Fruit fly (Drosophila melanogaster) whole organism, embryonic: Measurements from ENCODE around the gene ss.

Experiments
- CG10321 ChIP-seq: fragments of 200-800 bp; sonication (Bioruptor generic); IDR thresholded peaks from 2 replicates; pipeline ENCODE4 v1.3.6; 2022; ENCODE audit warnings: missing biosample characterization, missing genetic modification characterization
- CG11560 ChIP-seq: fragments of 200-800 bp; sonication (Bioruptor generic); IDR thresholded peaks from 3 replicates; pipeline ENCODE4 v1.3.6; 2022; ENCODE audit warnings: missing biosample characterization, missing genetic modification characterization
- CG11696 ChIP-seq: fragments of 200-800 bp; sonication (Bioruptor generic); IDR thresholded peaks from 2 replicates; pipeline ENCODE4 v1.3.6; 2022; ENCODE audit warnings: missing biosample characterization, missing genetic modification characterization
- CG12104 ChIP-seq: fragments of 200-800 bp; sonication (Bioruptor generic); optimal IDR thresholded peaks from 3 replicates; lab custom pipeline; 2016; ENCODE audit warnings: missing biosample characterization, missing genetic modification characterization
- CG12942 ChIP-seq: fragments of 200-800 bp; sonication (Bioruptor generic); optimal IDR thresholded peaks from 3 replicates; lab custom pipeline; 2016; ENCODE audit warnings: missing biosample characterization, missing genetic modification characterization
- CG13123 ChIP-seq: fragments of 200-800 bp; sonication (Bioruptor generic); optimal IDR thresholded peaks from 2 replicates; lab custom pipeline; 2016; ENCODE audit warnings: missing biosample characterization, missing genetic modification characterization
- CG14965 ChIP-seq: fragments of 200-800 bp; sonication (Bioruptor generic); optimal IDR thresholded peaks from 2 replicates; lab custom pipeline; 2016; ENCODE audit warnings: missing biosample characterization, missing genetic modification characterization, borderline replicate concordance
- CG1529 ChIP-seq: fragments of 200-800 bp; sonication (Bioruptor generic); optimal IDR thresholded peaks from 3 replicates; lab custom pipeline; 2018; ENCODE audit warnings: missing biosample characterization, missing genetic modification characterization
- CG17359 ChIP-seq: fragments of 200-800 bp; sonication (Bioruptor generic); optimal IDR thresholded peaks from 3 replicates; lab custom pipeline; 2018; ENCODE audit warnings: missing biosample characterization, mild to moderate bottlenecking, missing genetic modification characterization, moderate library complexity
- CG1832 ChIP-seq: fragments of 200-800 bp; sonication (Bioruptor generic); optimal IDR thresholded peaks from 2 replicates; lab custom pipeline; 2017; ENCODE audit warnings: missing biosample characterization, mild to moderate bottlenecking, missing genetic modification characterization, inconsistent platforms
- CG18476 ChIP-seq: fragments of 200-800 bp; sonication (Bioruptor generic); optimal IDR thresholded peaks from 2 replicates; lab custom pipeline; 2016; ENCODE audit warnings: missing biosample characterization, mild to moderate bottlenecking, missing genetic modification characterization
- CG18764 ChIP-seq: fragments of 200-800 bp; sonication (Bioruptor generic); optimal IDR thresholded peaks from 3 replicates; lab custom pipeline; 2016; ENCODE audit warnings: missing biosample characterization, missing genetic modification characterization
- CG30403 ChIP-seq: fragments of 200-800 bp; sonication (Bioruptor generic); optimal IDR thresholded peaks from 3 replicates; lab custom pipeline; 2016; ENCODE audit warnings: missing biosample characterization, missing genetic modification characterization
- CG30431 ChIP-seq: fragments of 200-800 bp; sonication (Bioruptor generic); optimal IDR thresholded peaks from 2 replicates; lab custom pipeline; 2017; ENCODE audit warnings: missing biosample characterization, missing genetic modification characterization
- CG4282 ChIP-seq: fragments of 200-800 bp; sonication (Bioruptor generic); optimal IDR thresholded peaks from 2 replicates; lab custom pipeline; 2016; ENCODE audit warnings: missing biosample characterization, missing genetic modification characterization
- CG4328 ChIP-seq: fragments of 200-800 bp; sonication (Bioruptor generic); optimal IDR thresholded peaks from 3 replicates; lab custom pipeline; 2017; ENCODE audit warnings: missing biosample characterization, missing genetic modification reagents, missing genetic modification characterization
- CG6854 ChIP-seq: fragments of 200-800 bp; sonication (Bioruptor generic); optimal IDR thresholded peaks from 3 replicates; lab custom pipeline; 2017; ENCODE audit warnings: missing biosample characterization, mild to moderate bottlenecking, missing genetic modification characterization
- CG7987 ChIP-seq: fragments of 200-800 bp; sonication (Bioruptor generic); optimal IDR thresholded peaks from 2 replicates; lab custom pipeline; 2018; ENCODE audit warnings: missing biosample characterization, mild to moderate bottlenecking, missing genetic modification characterization, moderate library complexity
- CG9609 ChIP-seq: fragments of 200-800 bp; sonication (Bioruptor generic); optimal IDR thresholded peaks from 3 replicates; lab custom pipeline; 2016; ENCODE audit warnings: missing biosample characterization, missing genetic modification characterization
- CG9797 ChIP-seq: fragments of 200-800 bp; sonication (Bioruptor generic); optimal IDR thresholded peaks from 3 replicates; lab custom pipeline; 2018; ENCODE audit warnings: missing biosample characterization, mild to moderate bottlenecking, missing genetic modification characterization
- Deaf1 ChIP-seq: fragments of 200-800 bp; optimal IDR thresholded peaks from 3 replicates; lab custom pipeline; 2019; ENCODE audit warnings: missing biosample characterization, mild to moderate bottlenecking, missing genetic modification characterization, moderate library complexity
- Dek ChIP-seq: fragments of 200-800 bp; sonication (Bioruptor generic); optimal IDR thresholded peaks from 3 replicates; lab custom pipeline; 2019; ENCODE audit warnings: missing biosample characterization, mild to moderate bottlenecking, missing genetic modification characterization, moderate library complexity
- Dip2 ChIP-seq: fragments of 200-800 bp; sonication (Bioruptor generic); IDR thresholded peaks from 2 replicates; pipeline ENCODE4 v1.3.6; 2022; ENCODE audit warnings: missing biosample characterization, missing genetic modification characterization
- Gug ChIP-seq: fragments of 200-800 bp; sonication (Bioruptor generic); IDR thresholded peaks from 4 replicates; pipeline ENCODE4 v1.3.6; 2022; ENCODE audit warnings: missing biosample characterization, missing genetic modification characterization
- HLH4C ChIP-seq: fragments of 200-800 bp; sonication (Bioruptor generic); IDR thresholded peaks from 3 replicates; pipeline ENCODE4 v1.3.6; 2022; ENCODE audit warnings: missing biosample characterization, missing genetic modification characterization; ENCODE audit not compliant: partially characterized antibody
- HmgD ChIP-seq: fragments of 200-800 bp; sonication (Bioruptor generic); optimal IDR thresholded peaks from 3 replicates; lab custom pipeline; 2016; ENCODE audit warnings: missing biosample characterization, missing genetic modification characterization
- Hr78 ChIP-seq, 2 experiments: fragments of 200-800 bp in 1 of 2; fragments of >200 bp in 1 of 2; sonication (Bioruptor generic) in 1 of 2; optimal IDR thresholded peaks; 2 replicates each; lab custom pipeline; 2017 to 2019; ENCODE audit warnings: missing biosample characterization in 2 of 2, missing genetic modification characterization in 2 of 2, mild to moderate bottlenecking in 1 of 2, moderate library complexity in 1 of 2
- Mrtf ChIP-seq: fragments of 200-800 bp; sonication (Bioruptor generic); IDR thresholded peaks from 3 replicates; pipeline ENCODE4 v1.3.6; 2022; ENCODE audit warnings: missing biosample characterization, missing genetic modification characterization
- Tbp ChIP-seq: fragments of >200 bp; optimal IDR thresholded peaks from 2 replicates; lab custom pipeline; 2018; ENCODE audit warnings: missing biosample characterization, missing genetic modification characterization
- Trl ChIP-seq, 3 experiments: fragments of >200 bp in 2 of 3; fragments of 200-800 bp in 1 of 3; sonication (Bioruptor generic) in 1 of 3; optimal IDR thresholded peaks; 2 replicates in 1 of 3; 3 replicates in 2 of 3; lab custom pipeline; 2016 to 2017; ENCODE audit warnings: missing biosample characterization in 1 of 3, missing genetic modification characterization in 1 of 3
- ara ChIP-seq: fragments of 200-800 bp; sonication (Bioruptor generic); IDR thresholded peaks from 2 replicates; pipeline ENCODE4 v1.3.6; 2022; ENCODE audit warnings: missing biosample characterization, missing genetic modification characterization
- ase ChIP-seq: fragments of 200-800 bp; sonication (Bioruptor generic); IDR thresholded peaks from 3 replicates; pipeline ENCODE4 v1.3.6; 2022; ENCODE audit warnings: missing biosample characterization, missing genetic modification characterization
- ash1 ChIP-seq: fragments of 200-800 bp; sonication (Bioruptor generic); optimal IDR thresholded peaks from 2 replicates; lab custom pipeline; 2018; ENCODE audit warnings: missing biosample characterization, mild to moderate bottlenecking, missing genetic modification characterization
- bsh ChIP-seq, 2 experiments: fragments of 200-800 bp; sonication (Bioruptor generic); optimal IDR thresholded peaks; 2 replicates each; lab custom pipeline; 2017 to 2018; ENCODE audit warnings: mild to moderate bottlenecking in 2 of 2, missing biosample characterization in 2 of 2, missing genetic modification characterization in 2 of 2, moderate library complexity in 1 of 2
- esg ChIP-seq: fragments of 200-800 bp; sonication (Bioruptor generic); conservative IDR thresholded peaks from 2 replicates; pipeline ENCODE4 v1.3.6; 2022; ENCODE audit warnings: missing biosample characterization, missing genetic modification characterization
- gcm ChIP-seq: fragments of 200-800 bp; sonication (Bioruptor generic); optimal IDR thresholded peaks from 2 replicates; lab custom pipeline; 2019; ENCODE audit warnings: missing biosample characterization, mild to moderate bottlenecking, missing genetic modification characterization, moderate library complexity
- gsb-n ChIP-seq: fragments of 200-800 bp; sonication (Bioruptor generic); optimal IDR thresholded peaks from 3 replicates; lab custom pipeline; 2018; ENCODE audit warnings: missing biosample characterization, mild to moderate bottlenecking, missing genetic modification characterization
- hbn ChIP-seq: fragments of 200-800 bp; sonication (Bioruptor generic); IDR thresholded peaks from 2 replicates; pipeline ENCODE4 v1.3.6; 2022; ENCODE audit warnings: missing biosample characterization, missing genetic modification characterization; ENCODE audit not compliant: partially characterized antibody
- ind ChIP-seq: fragments of 200-800 bp; sonication (Bioruptor generic); optimal IDR thresholded peaks from 3 replicates; lab custom pipeline; 2016; ENCODE audit warnings: missing biosample characterization, missing genetic modification characterization
- lov ChIP-seq, 2 experiments: fragments of 200-800 bp in 1 of 2; fragments of >200 bp in 1 of 2; sonication (Bioruptor generic) in 1 of 2; IDR thresholded peaks in 1 of 2; optimal IDR thresholded peaks in 1 of 2; 2 replicates in 1 of 2; 3 replicates in 1 of 2; pipeline versions ENCODE4 v1.3.6 to Lab custom; 2017 to 2022; ENCODE audit warnings: missing biosample characterization in 1 of 2, missing genetic modification characterization in 1 of 2
- mld ChIP-seq: fragments of 200-800 bp; sonication (Bioruptor generic); IDR thresholded peaks from 3 replicates; pipeline ENCODE4 v1.3.6; 2022; ENCODE audit warnings: missing biosample characterization, missing genetic modification characterization; ENCODE audit not compliant: partially characterized antibody
- ro ChIP-seq: fragments of 200-800 bp; sonication (Bioruptor generic); IDR thresholded peaks from 2 replicates; pipeline ENCODE4 v1.3.6; 2022; ENCODE audit warnings: missing biosample characterization, missing genetic modification characterization
- slbo ChIP-seq: fragments of 200-800 bp; sonication (Bioruptor generic); IDR thresholded peaks from 2 replicates; pipeline ENCODE4 v1.3.6; 2022; ENCODE audit warnings: missing biosample characterization, missing genetic modification characterization
- ssp ChIP-seq: fragments of 200-800 bp; sonication (Bioruptor generic); IDR thresholded peaks from 2 replicates; pipeline ENCODE4 v1.3.6; 2022; ENCODE audit warnings: missing biosample characterization, missing genetic modification characterization
- tll ChIP-seq, 2 experiments: fragments of 200-800 bp in 1 of 2; fragments of >200 bp in 1 of 2; sonication (Bioruptor generic) in 1 of 2; optimal IDR thresholded peaks; 2 replicates each; lab custom pipeline; 2017 to 2019; ENCODE audit warnings: missing biosample characterization in 2 of 2, missing genetic modification characterization in 2 of 2, mild to moderate bottlenecking in 1 of 2, moderate library complexity in 1 of 2
- trh ChIP-seq: fragments of 200-800 bp; sonication (Bioruptor generic); optimal IDR thresholded peaks from 2 replicates; lab custom pipeline; 2016; ENCODE audit warnings: missing biosample characterization, missing genetic modification characterization
- unc-4 ChIP-seq: fragments of 200-800 bp; sonication (Bioruptor generic); IDR thresholded peaks from 2 replicates; pipeline ENCODE4 v1.3.6; 2022; ENCODE audit warnings: missing biosample characterization, missing genetic modification characterization; ENCODE audit not compliant: partially characterized antibody
- wor ChIP-seq: fragments of 200-800 bp; sonication (Bioruptor generic); IDR thresholded peaks from 2 replicates; pipeline ENCODE4 v1.3.6; 2022; ENCODE audit warnings: missing biosample characterization, missing genetic modification characterization
- zf30C ChIP-seq: fragments of 200-800 bp; sonication (Bioruptor generic); optimal IDR thresholded peaks from 3 replicates; lab custom pipeline; 2018; ENCODE audit warnings: missing biosample characterization, mild to moderate bottlenecking, missing genetic modification characterization

ss gene

DNA sequence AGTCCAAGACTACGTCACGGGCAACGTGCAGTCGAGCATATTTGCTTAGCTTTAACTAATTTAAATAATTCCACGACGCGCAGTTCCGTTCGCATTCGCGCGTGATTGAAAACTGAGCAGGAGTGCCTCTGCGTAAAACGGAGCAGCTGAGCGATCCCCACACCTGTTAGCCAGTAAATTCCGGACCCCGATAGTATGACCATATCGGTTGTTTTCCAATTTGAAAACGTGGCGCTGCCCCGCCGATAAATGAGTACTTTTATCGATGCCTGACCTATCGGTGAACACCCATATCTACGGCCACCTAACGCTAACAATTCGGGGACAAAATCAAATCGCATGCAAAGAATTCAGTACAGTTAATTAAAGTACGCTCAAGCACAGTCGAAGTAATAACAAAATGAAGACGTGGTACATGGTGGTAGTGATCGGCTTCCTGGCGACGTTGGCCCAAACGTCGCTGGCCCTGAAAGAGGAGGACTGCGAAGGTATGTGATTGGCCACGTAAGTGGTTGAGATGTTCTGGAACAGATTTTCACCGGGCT, 54.3 kb downstream of the ss start, which contains the start of the genes CG14879 and Manf (continued):
- peak; percentile 56 for TF ChIP-seq unc-4 (GFP tag; lab: Robert Waterston, UW)
- TF ChIP-seq CG12942 (GFP tag; lab: Kevin White, UChicago) = no peak
- TF ChIP-seq CG1832 (GFP tag; lab: Kevin White, UChicago) = no peak
- TF ChIP-seq CG30403 (GFP tag; lab: Kevin White, UChicago) = no peak
- no peak for TF ChIP-seq wor (GFP tag; lab: Robert Waterston, UW)
- TF ChIP-seq gcm (GFP tag; lab: Kevin White, UChicago) = peak; percentile 25
- TF ChIP-seq Tbp = no peak
- TF ChIP-seq CG9609 (GFP tag; lab: Kevin White, UChicago) = no peak
- TF ChIP-seq CG12104 = no peak
- TF ChIP-seq ase = no peak
- no peak for TF ChIP-seq ind (GFP tag; lab: Kevin White, UChicago)
- TF ChIP-seq esg (GFP tag; lab: Robert Waterston, UW) = no peak
- no peak for TF ChIP-seq CG6854
- no peak for TF ChIP-seq zf30C
- no peak for TF ChIP-seq CG30431 (GFP tag; lab: Kevin White, UChicago)
- no peak for TF ChIP-seq CG14965
- peak; percentile 90 for TF ChIP-seq CG9797 (GFP tag; lab: Kevin White, UChicago)
- TF ChIP-seq HLH4C = peak; percentile 57; the same call in 2 of the 3 replicates
- no peak for TF ChIP-seq CG1529
- TF ChIP-seq ro (GFP tag; lab: Robert Waterston, UW) = no peak
- no peak for TF ChIP-seq HmgD
- no peak for TF ChIP-seq tll (GFP tag; optimal IDR thresholded peaks at IDR 0.05; lab: Kevin White, UChicago)
- TF ChIP-seq Mrtf (GFP tag; lab: Robert Waterston, UW) = no peak
- no peak for TF ChIP-seq Dek (tag; lab: Kevin White, UChicago)
- no peak for TF ChIP-seq ssp
- no peak for TF ChIP-seq mld (GFP tag; lab: Robert Waterston, UW)
- no peak for TF ChIP-seq lov (optimal IDR thresholded peaks at IDR 0.05; lab: Kevin White, UChicago)
- no peak; the same call in 2 of the 3 replicates for TF ChIP-seq lov (GFP tag; IDR thresholded peaks at IDR 0.05; lab: Robert Waterston, UW)
- peak; percentile 43 for TF ChIP-seq hbn (GFP tag; lab: Robert Waterston, UW)
- TF ChIP-seq CG13123 = no peak
- TF ChIP-seq CG4328 = no peak
- no peak for TF ChIP-seq CG11560 (tag; lab: Robert Waterston, UW)
- TF ChIP-seq CG10321 (GFP tag; lab: Robert Waterston, UW) = no peak
- TF ChIP-seq CG18476 (GFP tag; lab: Kevin White, UChicago) = no peak
- TF ChIP-seq CG17359 (tag; lab: Kevin White, UChicago) = no peak
- no peak for TF ChIP-seq bsh (GFP tag; optimal IDR thresholded peaks at IDR 0.05; lab: Kevin White, UChicago)
- TF ChIP-seq ash1 (GFP tag; lab: Kevin White, UChicago) = no peak
- TF ChIP-seq Trl (optimal IDR thresholded peaks at IDR 0.05; lab: Kevin White, UChicago) = peak in 1 of 2 experiments; percentile 1
- TF ChIP-seq Trl (GFP tag; optimal IDR thresholded peaks at IDR 0.05; lab: Kevin White, UChicago) = no peak
- TF ChIP-seq CG11696 (GFP tag; lab: Robert Waterston, UW) = no peak
- TF ChIP-seq Gug (GFP tag; lab: Robert Waterston, UW) = no peak
- TF ChIP-seq CG4282 (GFP tag; lab: Kevin White, UChicago) = no peak
- TF ChIP-seq CG18764 = no peak
- TF ChIP-seq Deaf1 (tag; lab: Kevin White, UChicago) = no peak
- TF ChIP-seq gsb-n (tag; lab: Kevin White, UChicago) = no peak
- TF ChIP-seq ara = no peak
- no peak for TF ChIP-seq Hr78 (GFP tag; optimal IDR thresholded peaks at IDR 0.05; lab: Kevin White, UChicago)
- no peak for TF ChIP-seq Dip2
- no peak for TF ChIP-seq CG7987 (GFP tag; lab: Kevin White, UChicago)
- no peak for TF ChIP-seq slbo (GFP tag; lab: Robert Waterston, UW)
- TF ChIP-seq trh (GFP tag; lab: Kevin White, UChicago) = no peak
